Worm (Caenorhabditis elegans) whole organism, young adult: ENCODE data around the gene cyp-33E1.

Source experiments
- F37B4.10 ChIP-seq: fragments of 200-800 bp; sonication (Bioruptor generic); IDR thresholded peaks from 2 replicates; pipeline ENCODE4 v1.3.6; 2022; ENCODE audit warnings: missing genetic modification characterization, missing compliant biosample characterization
- F55B11.4 ChIP-seq: sonication (generic microtip); optimal IDR thresholded peaks from 2 replicates; lab custom pipeline; 2016; ENCODE audit warnings: missing compliant biosample characterization, missing genetic modification characterization, borderline replicate concordance; ENCODE audit not compliant: insufficient read depth
- ama-1 ChIP-seq, 3 experiments: fragments of 150-350 bp in 1 of 3; sonication (generic microtip) in 2 of 3; optimal IDR thresholded peaks; 2 replicates each; lab custom pipeline; 2014 to 2018; ENCODE audit warnings: missing biosample characterization in 2 of 3, missing genetic modification characterization in 2 of 3, missing genetic modification reagents in 2 of 3
- bed-1 ChIP-seq: fragments of 200-800 bp; sonication (Bioruptor generic); IDR thresholded peaks from 2 replicates; pipeline ENCODE4 v1.3.6; 2022; ENCODE audit warnings: missing genetic modification reagents, missing genetic modification characterization, missing compliant biosample characterization
- fkh-3 ChIP-seq: sonication (generic microtip); optimal IDR thresholded peaks from 2 replicates; lab custom pipeline; 2016; ENCODE audit warnings: mild to moderate bottlenecking, missing genetic modification characterization, missing compliant biosample characterization
- mcd-1 ChIP-seq: fragments of 200-800 bp; sonication (Bioruptor generic); IDR thresholded peaks from 2 replicates; pipeline ENCODE4 v1.3.6; 2022; ENCODE audit warnings: missing genetic modification reagents, missing genetic modification characterization, missing compliant biosample characterization
- mes-4 ChIP-seq: sonication (generic microtip); optimal IDR thresholded peaks from 2 replicates; lab custom pipeline; 2016; ENCODE audit warnings: missing genotype, missing genetic modification characterization, missing compliant biosample characterization
- nfya-2 ChIP-seq: fragments of 200-800 bp; sonication (Bioruptor generic); IDR thresholded peaks from 2 replicates; pipeline ENCODE4 v1.3.6; 2022; ENCODE audit warnings: missing genetic modification reagents, missing genetic modification characterization, missing compliant biosample characterization
- nhr-90 ChIP-seq: sonication (generic microtip); optimal IDR thresholded peaks from 2 replicates; lab custom pipeline; 2016; ENCODE audit warnings: missing genotype, mild to moderate bottlenecking, missing genetic modification characterization, missing compliant biosample characterization
- sdz-38 ChIP-seq: sonication (generic microtip); optimal IDR thresholded peaks from 2 replicates; lab custom pipeline; 2016; ENCODE audit warnings: missing genotype, missing genetic modification characterization, missing compliant biosample characterization
- unc-62 ChIP-seq: fragments of 150-350 bp; optimal IDR thresholded peaks from 2 replicates; lab custom pipeline; 2014; ENCODE audit warnings: missing biosample characterization, missing genetic modification reagents, missing genetic modification characterization
- ztf-18 ChIP-seq: sonication (generic microtip); optimal IDR thresholded peaks from 2 replicates; lab custom pipeline; 2016; ENCODE audit warnings: missing genotype, mild to moderate bottlenecking, missing genetic modification characterization, missing compliant biosample characterization
- ztf-22 ChIP-seq: fragments of 200-800 bp; sonication (Bioruptor generic); optimal IDR thresholded peaks from 2 replicates; lab custom pipeline; 2018; ENCODE audit warnings: mild to moderate bottlenecking, missing genetic modification characterization, moderate library complexity, missing compliant biosample characterization

ce11 chrIV:8626294-8626693 lies 22.1 kb downstream of the cyp-33E1 start:
- no peak for TF ChIP-seq ztf-18 (tag; lab: Kevin White, UChicago)
- no peak for TF ChIP-seq sdz-38 (tag; lab: Kevin White, UChicago)
- no peak for TF ChIP-seq nfya-2
- TF ChIP-seq mcd-1 (GFP tag; lab: Robert Waterston, UW) = no peak
- no peak for TF ChIP-seq fkh-3 (tag; lab: Kevin White, UChicago)
- TF ChIP-seq mes-4 = no peak
- TF ChIP-seq F55B11.4 = no peak
- TF ChIP-seq unc-62 (GFP tag; lab: Kevin White, UChicago) = no peak
- no peak for TF ChIP-seq ztf-22
- no peak for TF ChIP-seq F37B4.10 (GFP tag; lab: Robert Waterston, UW)
- TF ChIP-seq ama-1 (optimal IDR thresholded peaks at IDR 0.05; lab: Kevin White, UChicago) = no peak
- no peak for TF ChIP-seq ama-1 (GFP tag; optimal IDR thresholded peaks at IDR 0.05; lab: Kevin White, UChicago)
- no peak for TF ChIP-seq bed-1 (GFP tag; lab: Robert Waterston, UW)
- TF ChIP-seq nhr-90 (tag; lab: Kevin White, UChicago) = no peak
